Fruit fly (Drosophila melanogaster): ENCODE data around the gene CG6040.
A peak's percentile ranks its signal among the peaks of the same experiment; 100 is the strongest.

Gene CG6040

dm6 chr3R:19092367-19093126 is 4.2 kb upstream of the CG6040 start:
- TF ChIP-seq CG11617 (GFP tag; optimal IDR thresholded peaks at IDR 0.05) (no peak), ovo (GFP tag; optimal IDR thresholded peaks at IDR 0.05) (no peak), CG14711 (tag; optimal IDR thresholded peaks at IDR 0.05) (no peak), pad (GFP tag; optimal IDR thresholded peaks at IDR 0.05) (peak; percentile 13), bab1 (GFP tag; optimal IDR thresholded peaks at IDR 0.05) (no peak), CG1620 (GFP tag; optimal IDR thresholded peaks at IDR 0.05) (no peak), Crg-1 (GFP tag; optimal IDR thresholded peaks at IDR 0.05) (no peak), CG33017 (tag; optimal IDR thresholded peaks at IDR 0.05) (no peak), cnc (optimal IDR thresholded peaks at IDR 0.05) (no peak), Hr96 (GFP tag; optimal IDR thresholded peaks at IDR 0.05) (no peak), kay (GFP tag; ENCODE audit: borderline replicate concordance) (no peak), cic (GFP tag; optimal IDR thresholded peaks at IDR 0.05) (no peak), tj (GFP tag; optimal IDR thresholded peaks at IDR 0.05) (peak; percentile 58)

- TF ChIP-seq tj (GFP tag; optimal IDR thresholded peaks at IDR 0.05): no peak
- TF ChIP-seq CG7101 (tag; optimal IDR thresholded peaks at IDR 0.05): no peak
- TF ChIP-seq pad (GFP tag; optimal IDR thresholded peaks at IDR 0.05): peak; percentile 12
- TF ChIP-seq CG14711 (tag; optimal IDR thresholded peaks at IDR 0.05): no peak
These were observed 3.5 kb upstream of the CG6040 start for dm6 chr3R:19093127-19093812.

DNA sequence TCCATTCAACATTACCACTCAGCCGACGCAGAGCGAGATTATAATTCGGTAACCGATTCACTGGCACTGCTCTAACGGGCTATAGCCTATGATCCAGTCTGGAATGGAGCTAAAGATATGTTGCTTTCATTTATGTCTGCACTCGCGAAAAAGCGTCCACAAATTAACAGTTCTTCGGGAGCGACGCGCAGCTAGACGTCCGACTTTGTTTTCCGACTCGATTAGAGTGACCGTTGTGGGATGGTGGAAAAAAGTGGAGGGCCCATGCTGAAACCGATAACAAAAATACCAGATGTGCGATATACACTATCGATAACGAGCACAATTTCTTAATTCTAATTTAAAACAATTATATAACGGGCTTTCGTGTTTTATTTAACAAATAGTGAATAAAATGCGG is 2.7 kb upstream of the CG6040 start, which contains the start of gene cdi:
TSS of gene cdi (minus strand) at position 232 of the 400 bp plus-strand sequence.
- no peak for TF ChIP-seq toe (GFP tag; optimal IDR thresholded peaks at IDR 0.05)
- TF ChIP-seq CG7045 (GFP tag; optimal IDR thresholded peaks at IDR 0.05): no peak
- no peak for TF ChIP-seq cnc (optimal IDR thresholded peaks at IDR 0.05)
- peak; percentile 65 for TF ChIP-seq Mnt (GFP tag; optimal IDR thresholded peaks at IDR 0.05)
- peak; percentile 41 for TF ChIP-seq CG7101 (tag; optimal IDR thresholded peaks at IDR 0.05)
- TF ChIP-seq ovo (GFP tag; optimal IDR thresholded peaks at IDR 0.05): no peak
- TF ChIP-seq Crg-1 (GFP tag; optimal IDR thresholded peaks at IDR 0.05): no peak
- peak; percentile 0 for TF ChIP-seq cic (GFP tag; optimal IDR thresholded peaks at IDR 0.05)
- peak; percentile 55 for TF ChIP-seq CG12768 (GFP tag; optimal IDR thresholded peaks at IDR 0.05)
- no peak for TF ChIP-seq CG14711 (tag; optimal IDR thresholded peaks at IDR 0.05)
- TF ChIP-seq CG33017 (tag; optimal IDR thresholded peaks at IDR 0.05): peak; percentile 12
- no peak for TF ChIP-seq CG5204 (GFP tag; optimal IDR thresholded peaks at IDR 0.05)
- no peak for TF ChIP-seq pad (GFP tag; optimal IDR thresholded peaks at IDR 0.05)
- no peak for TF ChIP-seq CG1620 (GFP tag; optimal IDR thresholded peaks at IDR 0.05)
- TF ChIP-seq tj (GFP tag; optimal IDR thresholded peaks at IDR 0.05): peak; percentile 45
- TF ChIP-seq bab1 (GFP tag; optimal IDR thresholded peaks at IDR 0.05): peak; percentile 12

- no peak for TF ChIP-seq Hr96 (GFP tag; optimal IDR thresholded peaks at IDR 0.05)
- TF ChIP-seq CG7101 (tag; optimal IDR thresholded peaks at IDR 0.05): peak; percentile 27
- peak; percentile 9 for TF ChIP-seq pad (GFP tag; optimal IDR thresholded peaks at IDR 0.05)
- TF ChIP-seq bab1 (GFP tag; optimal IDR thresholded peaks at IDR 0.05): peak; percentile 62
- TF ChIP-seq cic (GFP tag; optimal IDR thresholded peaks at IDR 0.05): no peak
- TF ChIP-seq CG5204 (GFP tag; optimal IDR thresholded peaks at IDR 0.05): no peak
- TF ChIP-seq CG11617 (GFP tag; optimal IDR thresholded peaks at IDR 0.05): peak; percentile 77
- TF ChIP-seq kay (GFP tag; ENCODE audit: borderline replicate concordance): no peak
- TF ChIP-seq Crg-1 (GFP tag; optimal IDR thresholded peaks at IDR 0.05): peak; percentile 4
- no peak for TF ChIP-seq Clk (GFP tag; optimal IDR thresholded peaks at IDR 0.05)
- no peak for TF ChIP-seq cnc (optimal IDR thresholded peaks at IDR 0.05)
- peak; percentile 14 for TF ChIP-seq CG33017 (tag; optimal IDR thresholded peaks at IDR 0.05)
- no peak for TF ChIP-seq ovo (GFP tag; optimal IDR thresholded peaks at IDR 0.05)
- TF ChIP-seq CG1620 (GFP tag; optimal IDR thresholded peaks at IDR 0.05): no peak
- TF ChIP-seq toe (GFP tag; optimal IDR thresholded peaks at IDR 0.05): no peak
- peak; percentile 46 for TF ChIP-seq Mnt (GFP tag; optimal IDR thresholded peaks at IDR 0.05)
These were observed 1.9 kb upstream of the CG6040 start, which contains the start of the genes mRpL55 and ATPsynD for dm6 chr3R:19094799-19095418. TSS of gene mRpL55 (minus strand) at chr3R:19094905. TSS of gene ATPsynD (plus strand) at chr3R:19095000.

dm6 chr3R:19098272-19098671 is 1.5 kb downstream of the CG6040 start:
- no peak for TF ChIP-seq ovo (GFP tag; optimal IDR thresholded peaks at IDR 0.05)
- TF ChIP-seq tj (GFP tag; optimal IDR thresholded peaks at IDR 0.05): peak; percentile 96
- TF ChIP-seq CG11617 (GFP tag; optimal IDR thresholded peaks at IDR 0.05): no peak
- TF ChIP-seq CG33017 (tag; optimal IDR thresholded peaks at IDR 0.05): no peak

DNA sequence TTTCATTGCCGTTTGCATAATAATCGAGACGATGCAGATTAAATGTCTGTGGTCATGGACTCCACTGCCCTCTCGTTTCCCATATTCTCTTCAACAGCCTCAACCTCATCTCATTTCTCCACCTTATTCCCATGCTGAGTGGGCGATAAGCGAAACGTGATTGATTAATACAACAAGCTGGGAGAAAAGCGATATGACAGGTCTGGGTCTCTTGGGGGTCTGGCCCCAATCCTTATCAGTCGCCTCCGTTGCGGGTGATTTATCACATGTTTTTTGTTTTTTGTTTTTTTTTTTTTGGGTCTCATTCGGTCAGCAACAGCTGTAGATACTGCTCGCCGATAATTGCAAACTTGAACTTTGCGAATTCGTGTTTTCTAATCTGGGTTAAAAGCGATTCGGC is 3.3 kb downstream of the CG6040 start:
- TF ChIP-seq CG11617 (GFP tag; optimal IDR thresholded peaks at IDR 0.05): no peak
- no peak for TF ChIP-seq Hr96 (GFP tag; optimal IDR thresholded peaks at IDR 0.05)
- no peak for TF ChIP-seq bab1 (GFP tag; optimal IDR thresholded peaks at IDR 0.05)
- TF ChIP-seq tj (GFP tag; optimal IDR thresholded peaks at IDR 0.05): no peak
- no peak for TF ChIP-seq CG1620 (GFP tag; optimal IDR thresholded peaks at IDR 0.05)
- TF ChIP-seq kay (GFP tag; ENCODE audit: borderline replicate concordance): no peak
- no peak for TF ChIP-seq Mnt (GFP tag; optimal IDR thresholded peaks at IDR 0.05)
- TF ChIP-seq CG5204 (GFP tag; optimal IDR thresholded peaks at IDR 0.05): no peak
- no peak for TF ChIP-seq ovo (GFP tag; optimal IDR thresholded peaks at IDR 0.05)
- TF ChIP-seq CG7045 (GFP tag; optimal IDR thresholded peaks at IDR 0.05): no peak
- no peak for TF ChIP-seq CG12768 (GFP tag; optimal IDR thresholded peaks at IDR 0.05)
- TF ChIP-seq cnc (optimal IDR thresholded peaks at IDR 0.05): no peak

Measured in whole organism, adult.